Worm (Caenorhabditis elegans): ENCODE measurements around the gene cest-34.

- TF ChIP-seq ces-1 (GFP tag; optimal IDR thresholded peaks at IDR 0.05), result no peak
- TF ChIP-seq efl-1 (optimal IDR thresholded peaks at IDR 0.05), result no peak
- TF ChIP-seq efl-1 (GFP tag; optimal IDR thresholded peaks at IDR 0.05 in 1 of 2), result no peak
- no peak for TF ChIP-seq aly-2 (tag; optimal IDR thresholded peaks at IDR 0.05)
- TF ChIP-seq skn-1 (tag; optimal IDR thresholded peaks at IDR 0.05), result no peak
- TF ChIP-seq nhr-76 (tag; optimal IDR thresholded peaks at IDR 0.05), result no peak
- TF ChIP-seq ama-1 (optimal IDR thresholded peaks at IDR 0.05), result no peak
- no peak for TF ChIP-seq mep-1 (tag; optimal IDR thresholded peaks at IDR 0.05)
These were observed 8.9 kb downstream of the cest-34 start for ce11 chrV:6685499-6685898.
